Fruit fly (Drosophila melanogaster): ENCODE data around the gene Ten-a.
A peak's percentile ranks its signal among the peaks of the same experiment; 100 is the strongest.

The Ten-a gene

DNA sequence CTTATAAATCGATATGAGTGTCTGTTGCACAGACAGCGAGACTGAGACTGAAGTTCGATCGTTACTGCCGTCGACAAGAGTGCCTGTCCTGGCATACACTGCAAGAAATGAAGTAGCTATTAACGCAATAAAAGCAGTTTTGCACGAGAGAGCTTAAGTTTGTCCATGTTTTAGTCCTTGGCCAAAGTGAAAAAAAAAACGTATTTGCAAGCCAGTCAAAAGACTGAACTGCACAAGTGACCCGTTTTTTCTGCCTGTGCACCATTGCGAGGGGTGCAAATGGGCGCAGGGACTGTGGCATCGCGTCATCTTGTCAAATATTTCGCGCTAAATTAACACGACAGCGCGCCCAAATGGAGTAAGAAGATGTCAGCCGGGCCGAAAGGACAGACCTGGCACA is 32.1 kb downstream of the Ten-a start (continued):
- 0 out of 2 replicates have a peak, but pooled peaks have one; percentile 20 for TF ChIP-seq ttk (GFP tag; IDR thresholded peaks at IDR 0.05)
- TF ChIP-seq CG31224 (GFP tag; IDR thresholded peaks at IDR 0.05), result no peak
- TF ChIP-seq CG17328 (GFP tag; IDR thresholded peaks at IDR 0.05), result 0 out of 2 replicates have a peak, but pooled peaks have one; percentile 28
- TF ChIP-seq wek (GFP tag; optimal IDR thresholded peaks at IDR 0.05), result no peak
- no peak for TF ChIP-seq mld (GFP tag; IDR thresholded peaks at IDR 0.05; ENCODE audit: partially characterized antibody)
- TF ChIP-seq CG30020 (tag; optimal IDR thresholded peaks at IDR 0.05), result no peak
- peak; percentile 26 for TF ChIP-seq CG7839 (tag; optimal IDR thresholded peaks at IDR 0.05)
- TF ChIP-seq CG4617 (GFP tag; optimal IDR thresholded peaks at IDR 0.05; ENCODE audit: borderline replicate concordance), result no peak
- no peak for TF ChIP-seq gro (GFP tag; optimal IDR thresholded peaks at IDR 0.05)
- no peak for TF ChIP-seq klu (GFP tag; IDR thresholded peaks at IDR 0.05)
- no peak for TF ChIP-seq Vsx1 (GFP tag; optimal IDR thresholded peaks at IDR 0.05)
- no peak for TF ChIP-seq dm (GFP tag; optimal IDR thresholded peaks at IDR 0.05)
- no peak for TF ChIP-seq slp2 (GFP tag; optimal IDR thresholded peaks at IDR 0.05)
- no peak for TF ChIP-seq esg (GFP tag; conservative IDR thresholded peaks at IDR 0.05)
- no peak for TF ChIP-seq seq (GFP tag; IDR thresholded peaks at IDR 0.05)
- TF ChIP-seq tin (GFP tag; optimal IDR thresholded peaks at IDR 0.05), result peak; percentile 6
- no peak for TF ChIP-seq nom (GFP tag; optimal IDR thresholded peaks at IDR 0.05)
- no peak for TF ChIP-seq vnd (GFP tag; IDR thresholded peaks at IDR 0.05; ENCODE audit: partially characterized antibody)
- TF ChIP-seq twi (tag; optimal IDR thresholded peaks at IDR 0.05), result no peak
- TF ChIP-seq mirr (GFP tag; optimal IDR thresholded peaks at IDR 0.05), result no peak
- no peak for TF ChIP-seq E2f2 (GFP tag; IDR thresholded peaks at IDR 0.05)
- TF ChIP-seq sob (GFP tag; IDR thresholded peaks at IDR 0.05), result no peak
- TF ChIP-seq tap (tag; optimal IDR thresholded peaks at IDR 0.05), result no peak
- TF ChIP-seq pan (optimal IDR thresholded peaks at IDR 0.05), result no peak
- TF ChIP-seq pan (GFP tag; optimal IDR thresholded peaks at IDR 0.05 in 1 of 2, IDR thresholded peaks at IDR 0.05 in 1 of 2), result no peak
- peak; percentile 34 for TF ChIP-seq ind (GFP tag; optimal IDR thresholded peaks at IDR 0.05)
- TF ChIP-seq CG2120 (GFP tag; optimal IDR thresholded peaks at IDR 0.05), result no peak
- no peak for TF ChIP-seq CG7357 (GFP tag; IDR thresholded peaks at IDR 0.05)
- no peak for TF ChIP-seq CG17186 (GFP tag; optimal IDR thresholded peaks at IDR 0.05)
- no peak for TF ChIP-seq Drgx (GFP tag; IDR thresholded peaks at IDR 0.05)
- TF ChIP-seq CG1647 (GFP tag; optimal IDR thresholded peaks at IDR 0.05), result no peak
- TF ChIP-seq CG8089 (GFP tag; optimal IDR thresholded peaks at IDR 0.05), result no peak
- TF ChIP-seq lov (optimal IDR thresholded peaks at IDR 0.05), result no peak
- no peak for TF ChIP-seq lov (GFP tag; IDR thresholded peaks at IDR 0.05)
- TF ChIP-seq rib (GFP tag; IDR thresholded peaks at IDR 0.05), result no peak
- TF ChIP-seq CG9609 (GFP tag; optimal IDR thresholded peaks at IDR 0.05), result no peak
- TF ChIP-seq Hsf (GFP tag; optimal IDR thresholded peaks at IDR 0.05), result no peak
- no peak for TF ChIP-seq Atf-2 (GFP tag; optimal IDR thresholded peaks at IDR 0.05)
- TF ChIP-seq Spps (tag; optimal IDR thresholded peaks at IDR 0.05), result no peak
- TF ChIP-seq Atf6 (GFP tag; IDR thresholded peaks at IDR 0.05), result no peak
- TF ChIP-seq CG1024 (GFP tag; IDR thresholded peaks at IDR 0.05), result no peak
- no peak for TF ChIP-seq B-H1 (GFP tag; IDR thresholded peaks at IDR 0.05)
- TF ChIP-seq org-1 (GFP tag; optimal IDR thresholded peaks at IDR 0.05), result no peak
- no peak for TF ChIP-seq CG10366 (GFP tag; IDR thresholded peaks at IDR 0.05)
- no peak for TF ChIP-seq lbe (GFP tag; optimal IDR thresholded peaks at IDR 0.05)
- no peak for TF ChIP-seq her (GFP tag; optimal IDR thresholded peaks at IDR 0.05)
- no peak for TF ChIP-seq Jarid2 (GFP tag; optimal IDR thresholded peaks at IDR 0.05)
- no peak for TF ChIP-seq salm (tag; optimal IDR thresholded peaks at IDR 0.05)
- TF ChIP-seq CG33213 (GFP tag; optimal IDR thresholded peaks at IDR 0.05), result no peak
- no peak for TF ChIP-seq Rfx (GFP tag; IDR thresholded peaks at IDR 0.05)
- TF ChIP-seq Usf (GFP tag; optimal IDR thresholded peaks at IDR 0.05), result no peak
- TF ChIP-seq az2 (GFP tag; optimal IDR thresholded peaks at IDR 0.05), result peak; percentile 2
- no peak for TF ChIP-seq CG2712 (tag; optimal IDR thresholded peaks at IDR 0.05)
- TF ChIP-seq Dp (GFP tag; optimal IDR thresholded peaks at IDR 0.05), result no peak
